Fruit fly (Drosophila melanogaster) whole organism, wandering third instar larva: ENCODE data around the gene Fbxl4.
A peak's percentile ranks its signal among the peaks of the same experiment; 100 is the strongest.

Experiments used
- Abd-B ChIP-seq: fragments of >200 bp; optimal IDR thresholded peaks from 2 replicates; lab custom pipeline; 2017; ENCODE audit warnings: missing biosample characterization, missing genetic modification characterization
- CG32264 ChIP-seq: fragments of 200-800 bp; sonication (Bioruptor generic); optimal IDR thresholded peaks from 2 replicates; lab custom pipeline; 2016; ENCODE audit warnings: missing biosample characterization, missing genetic modification characterization
- CG9705 ChIP-seq: fragments of 200-800 bp; sonication (Bioruptor generic); optimal IDR thresholded peaks from 2 replicates; lab custom pipeline; 2018; ENCODE audit warnings: missing biosample characterization, mild to moderate bottlenecking, missing genetic modification characterization
- CrebA ChIP-seq: fragments of 200-800 bp; sonication (Bioruptor generic); optimal IDR thresholded peaks from 2 replicates; lab custom pipeline; 2016; ENCODE audit warnings: missing biosample characterization, mild to moderate bottlenecking, missing genetic modification characterization, borderline replicate concordance
- Dfd ChIP-seq: fragments of >200 bp; optimal IDR thresholded peaks from 2 replicates; lab custom pipeline; 2017; ENCODE audit warnings: missing biosample characterization, missing genetic modification characterization
- Dif ChIP-seq: fragments of 200-275, 200-300 bp; sonication (Bioruptor generic); optimal IDR thresholded peaks from 2 replicates; lab custom pipeline; 2018; ENCODE audit warnings: missing biosample characterization, missing genetic modification characterization; ENCODE audit not compliant: partially characterized antibody
- GATAd ChIP-seq: sonication (Bioruptor generic); optimal IDR thresholded peaks from 2 replicates; lab custom pipeline; 2016; ENCODE audit warnings: missing biosample characterization, missing genetic modification characterization
- HLH106 ChIP-seq: fragments of 200-800 bp; optimal IDR thresholded peaks from 3 replicates; lab custom pipeline; 2019; ENCODE audit warnings: missing biosample characterization, mild to moderate bottlenecking, missing genetic modification characterization, moderate library complexity
- Hnf4 ChIP-seq: fragments of 200-800 bp; sonication (Bioruptor generic); optimal IDR thresholded peaks from 2 replicates; lab custom pipeline; 2016; ENCODE audit warnings: missing biosample characterization, mild to moderate bottlenecking, missing genetic modification characterization
- Hr78 ChIP-seq: fragments of >200 bp; optimal IDR thresholded peaks from 2 replicates; lab custom pipeline; 2017; ENCODE audit warnings: missing biosample characterization, missing genetic modification characterization
- Hr83 ChIP-seq: fragments of 200-300 bp; sonication (Bioruptor generic); optimal IDR thresholded peaks from 2 replicates; lab custom pipeline; 2016; ENCODE audit warnings: missing biosample characterization, mild to moderate bottlenecking, missing genetic modification characterization, moderate library complexity; ENCODE audit not compliant: poor library complexity, severe bottlenecking
- Jra ChIP-seq: sonication (Bioruptor generic); optimal IDR thresholded peaks from 2 replicates; lab custom pipeline; 2016; ENCODE audit warnings: missing biosample characterization, missing genetic modification characterization
- Mio ChIP-seq: sonication (Bioruptor generic); optimal IDR thresholded peaks from 2 replicates; lab custom pipeline; 2016; ENCODE audit warnings: missing biosample characterization, missing genetic modification characterization
- Myc ChIP-seq: fragments of >200 bp; optimal IDR thresholded peaks from 2 replicates; lab custom pipeline; 2017
- N ChIP-seq: fragments of >200 bp; optimal IDR thresholded peaks from 2 replicates; lab custom pipeline; 2018; ENCODE audit warnings: missing biosample characterization, missing external identifiers, missing genetic modification characterization
- OdsH ChIP-seq: fragments of 200-800 bp; sonication (Bioruptor generic); optimal IDR thresholded peaks from 2 replicates; lab custom pipeline; 2016; ENCODE audit warnings: missing biosample characterization, mild to moderate bottlenecking, missing genetic modification characterization
- Rel ChIP-seq, 2 experiments: fragments of 200-800 bp; sonication (Bioruptor generic) in 1 of 2; optimal IDR thresholded peaks; 2 replicates in 1 of 2; 3 replicates in 1 of 2; lab custom pipeline; 2016 to 2019; ENCODE audit warnings: mild to moderate bottlenecking in 2 of 2, missing biosample characterization in 2 of 2, missing genetic modification characterization in 2 of 2, moderate library complexity in 1 of 2
- Sp1 ChIP-seq: fragments of 200-800 bp; sonication (Bioruptor generic); optimal IDR thresholded peaks from 3 replicates; lab custom pipeline; 2019; ENCODE audit warnings: missing biosample characterization, mild to moderate bottlenecking, missing genetic modification characterization, moderate library complexity
- Vsx2 ChIP-seq: fragments of 200-300, 225-300 bp; sonication (Bioruptor generic); optimal IDR thresholded peaks from 2 replicates; lab custom pipeline; 2018; ENCODE audit warnings: missing biosample characterization, missing genetic modification characterization; ENCODE audit not compliant: partially characterized antibody
- br ChIP-seq: fragments of 200-800 bp; sonication (Bioruptor generic); optimal IDR thresholded peaks from 2 replicates; lab custom pipeline; 2016; ENCODE audit warnings: missing biosample characterization, missing genetic modification characterization
- brk ChIP-seq: fragments of 200-800 bp; sonication (Bioruptor generic); optimal IDR thresholded peaks from 2 replicates; lab custom pipeline; 2016; ENCODE audit warnings: missing biosample characterization, mild to moderate bottlenecking, missing genetic modification characterization
- dl ChIP-seq, 2 experiments: fragments of 175-275, 200-275 bp in 1 of 2; fragments of 200-275 bp in 1 of 2; sonication (Bioruptor generic); optimal IDR thresholded peaks; lab custom pipeline; 2018; ENCODE audit warnings: mild to moderate bottlenecking in 2 of 2, missing biosample characterization in 2 of 2, missing genetic modification characterization in 2 of 2, moderate library complexity in 2 of 2; ENCODE audit not compliant: partially characterized antibody in 2 of 2, insufficient read depth in 1 of 2
- dmrt93B ChIP-seq: fragments of 200-800 bp; sonication (Bioruptor generic); optimal IDR thresholded peaks from 2 replicates; lab custom pipeline; 2018; ENCODE audit warnings: missing biosample characterization, mild to moderate bottlenecking, missing genetic modification characterization
- dsf ChIP-seq: sonication (Bioruptor generic); optimal IDR thresholded peaks from 2 replicates; lab custom pipeline; 2016; ENCODE audit warnings: missing biosample characterization, missing genetic modification characterization, borderline replicate concordance
- ey ChIP-seq: fragments of 200-800 bp; sonication (Bioruptor generic); optimal IDR thresholded peaks from 2 replicates; lab custom pipeline; 2016; ENCODE audit warnings: missing biosample characterization, missing genetic modification characterization
- foxo ChIP-seq, 2 experiments: fragments of 200-800 bp; sonication (Bioruptor generic); optimal IDR thresholded peaks; 2 replicates in 1 of 2; 3 replicates in 1 of 2; lab custom pipeline; 2016 to 2017; ENCODE audit warnings: missing biosample characterization in 2 of 2, missing genetic modification characterization in 2 of 2
- fru ChIP-seq: fragments of 200-800 bp; sonication (Bioruptor generic); optimal IDR thresholded peaks from 3 replicates; lab custom pipeline; 2016; ENCODE audit warnings: missing biosample characterization, mild to moderate bottlenecking, missing genetic modification characterization
- h ChIP-seq: fragments of 200-800 bp; sonication (Bioruptor generic); optimal IDR thresholded peaks from 3 replicates; lab custom pipeline; 2016; ENCODE audit warnings: missing biosample characterization, mild to moderate bottlenecking, missing genetic modification characterization
- jim ChIP-seq: fragments of 175-275, 200-325 bp; sonication (Bioruptor generic); optimal IDR thresholded peaks from 2 replicates; lab custom pipeline; 2016; ENCODE audit warnings: missing biosample characterization, mild to moderate bottlenecking, missing genetic modification characterization
- lola ChIP-seq: fragments of >200 bp; optimal IDR thresholded peaks from 2 replicates; lab custom pipeline; 2017; ENCODE audit warnings: missing biosample characterization, missing genetic modification characterization
- pan ChIP-seq: fragments of >200 bp; optimal IDR thresholded peaks from 2 replicates; lab custom pipeline; 2017
- psq ChIP-seq: fragments of 200-800 bp; sonication (Bioruptor generic); optimal IDR thresholded peaks from 3 replicates; lab custom pipeline; 2017; ENCODE audit warnings: missing biosample characterization, mild to moderate bottlenecking, missing genetic modification characterization, moderate library complexity
- rgr ChIP-seq: fragments of 200-800 bp; sonication (Bioruptor generic); optimal IDR thresholded peaks from 3 replicates; lab custom pipeline; 2016; ENCODE audit warnings: missing biosample characterization, mild to moderate bottlenecking, missing genetic modification characterization
- sage ChIP-seq: fragments of 200-800 bp; sonication (Bioruptor generic); optimal IDR thresholded peaks from 2 replicates; lab custom pipeline; 2016; ENCODE audit warnings: missing biosample characterization, mild to moderate bottlenecking, missing genetic modification characterization
- sv ChIP-seq: fragments of 200-800 bp; sonication (Bioruptor generic); optimal IDR thresholded peaks from 3 replicates; lab custom pipeline; 2016; ENCODE audit warnings: missing biosample characterization, missing genetic modification characterization
- tai ChIP-seq: sonication (Bioruptor generic); optimal IDR thresholded peaks from 2 replicates; lab custom pipeline; 2016; ENCODE audit warnings: missing biosample characterization, missing genetic modification characterization
- usp ChIP-seq: fragments of >200 bp; optimal IDR thresholded peaks from 2 replicates; lab custom pipeline; 2017; ENCODE audit warnings: missing biosample characterization, missing genetic modification characterization
- woc ChIP-seq: sonication (Bioruptor generic); optimal IDR thresholded peaks from 2 replicates; lab custom pipeline; 2016; ENCODE audit warnings: missing biosample characterization, mild to moderate bottlenecking, missing genetic modification characterization

Gene Fbxl4

dm6 chrX:14221995-14222394 lies 15.7 kb downstream of the Fbxl4 start:
- no peak for TF ChIP-seq rgr (GFP tag; lab: Kevin White, UChicago)
- TF ChIP-seq fru (GFP tag; lab: Kevin White, UChicago): no peak
- no peak for TF ChIP-seq psq (GFP tag; lab: Kevin White, UChicago)
- no peak for TF ChIP-seq dl (GFP tag; optimal IDR thresholded peaks at IDR 0.05; lab: Kevin White, UChicago; ENCODE audit: insufficient read depth in 1 of 2, partially characterized antibody in 2 of 2)
- TF ChIP-seq pan (lab: Kevin White, UChicago): no peak
- TF ChIP-seq, all 38 proteins: peak for 0

dm6 chrX:14221182-14221581 lies 16.5 kb downstream of the Fbxl4 start:
- TF ChIP-seq Hr78 (GFP tag; lab: Kevin White, UChicago) (no peak), br (GFP tag; lab: Kevin White, UChicago) (no peak), Myc (no peak), Jra (GFP tag; lab: Kevin White, UChicago) (no peak), Dfd (GFP tag; lab: Kevin White, UChicago) (no peak), sage (GFP tag; lab: Kevin White, UChicago) (no peak), dl (GFP tag; optimal IDR thresholded peaks at IDR 0.05; lab: Kevin White, UChicago; ENCODE audit: insufficient read depth in 1 of 2, partially characterized antibody in 2 of 2) (no peak), Dif (GFP tag; lab: Kevin White, UChicago) (no peak), dsf (GFP tag; lab: Kevin White, UChicago) (no peak), h (GFP tag; lab: Kevin White, UChicago) (no peak), brk (GFP tag; lab: Kevin White, UChicago) (no peak), Rel (GFP tag; optimal IDR thresholded peaks at IDR 0.05; lab: Kevin White, UChicago) (no peak), Rel (tag; optimal IDR thresholded peaks at IDR 0.05; lab: Kevin White, UChicago) (no peak), Mio (GFP tag; lab: Kevin White, UChicago) (no peak), psq (GFP tag; lab: Kevin White, UChicago) (no peak), CG32264 (GFP tag; lab: Kevin White, UChicago) (no peak), pan (lab: Kevin White, UChicago) (no peak), tai (GFP tag; lab: Kevin White, UChicago) (no peak), Hnf4 (GFP tag; lab: Kevin White, UChicago) (no peak), rgr (GFP tag; lab: Kevin White, UChicago) (no peak)
- TF ChIP-seq, all 38 proteins: peak for 0

DNA sequence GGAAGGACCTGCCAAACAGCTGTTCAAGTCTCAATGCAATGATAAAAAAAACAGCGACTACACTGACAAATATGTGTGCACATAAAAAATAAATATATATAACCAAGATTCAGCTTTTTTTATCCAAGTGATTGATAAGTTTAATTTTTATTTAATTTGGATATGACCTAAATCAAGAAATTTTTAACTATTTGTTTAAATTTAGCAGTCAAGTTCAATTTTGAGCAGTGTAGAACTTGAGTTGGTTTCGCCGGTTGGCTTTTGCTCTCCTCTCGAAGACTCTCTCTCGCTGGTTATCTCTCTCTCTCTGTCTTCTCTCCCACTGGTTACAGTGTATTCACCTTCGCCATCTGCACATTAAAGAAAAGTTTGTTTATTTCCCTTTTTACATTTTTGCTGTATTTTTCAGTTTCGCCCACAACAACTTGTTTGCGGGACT lies 19.7 kb downstream of the Fbxl4 start:
- TF ChIP-seq pan (lab: Kevin White, UChicago) (no peak), Sp1 (GFP tag; lab: Kevin White, UChicago) (peak; percentile 98), Dif (GFP tag; lab: Kevin White, UChicago) (peak; percentile 50), sv (GFP tag; lab: Kevin White, UChicago) (peak; percentile 79), Dfd (GFP tag; lab: Kevin White, UChicago) (peak; percentile 94), Hr78 (GFP tag; lab: Kevin White, UChicago) (no peak), Jra (GFP tag; lab: Kevin White, UChicago) (peak; percentile 89), foxo (GFP tag; optimal IDR thresholded peaks at IDR 0.05; lab: Kevin White, UChicago) (peak; percentile 32 to 98), jim (GFP tag; lab: Kevin White, UChicago) (no peak), Hnf4 (GFP tag; lab: Kevin White, UChicago) (peak; percentile 95), rgr (GFP tag; lab: Kevin White, UChicago) (peak; percentile 97), fru (GFP tag; lab: Kevin White, UChicago) (peak; percentile 97), GATAd (GFP tag; lab: Kevin White, UChicago) (peak; percentile 54), tai (GFP tag; lab: Kevin White, UChicago) (no peak), sage (GFP tag; lab: Kevin White, UChicago) (peak; percentile 95), CrebA (GFP tag; lab: Kevin White, UChicago) (peak; percentile 92), lola (GFP tag; lab: Kevin White, UChicago) (no peak), Abd-B (no peak), brk (GFP tag; lab: Kevin White, UChicago) (peak; percentile 92), Vsx2 (GFP tag; lab: Kevin White, UChicago) (no peak), ey (GFP tag; lab: Kevin White, UChicago) (peak; percentile 93), h (GFP tag; lab: Kevin White, UChicago) (peak; percentile 98), Myc (no peak), dsf (GFP tag; lab: Kevin White, UChicago) (peak; percentile 70), dl (GFP tag; optimal IDR thresholded peaks at IDR 0.05; lab: Kevin White, UChicago; ENCODE audit: insufficient read depth in 1 of 2, partially characterized antibody in 2 of 2) (no peak), Rel (GFP tag; optimal IDR thresholded peaks at IDR 0.05; lab: Kevin White, UChicago) (peak; percentile 75), Rel (tag; optimal IDR thresholded peaks at IDR 0.05; lab: Kevin White, UChicago) (peak; percentile 84), psq (GFP tag; lab: Kevin White, UChicago) (peak; percentile 94), CG9705 (GFP tag; lab: Kevin White, UChicago) (peak; percentile 92), br (GFP tag; lab: Kevin White, UChicago) (peak; percentile 94), Hr83 (GFP tag; lab: Kevin White, UChicago) (no peak), HLH106 (tag; lab: Kevin White, UChicago) (peak; percentile 98), usp (GFP tag; lab: Kevin White, UChicago) (no peak), woc (peak; percentile 90), CG32264 (GFP tag; lab: Kevin White, UChicago) (peak; percentile 79), dmrt93B (peak; percentile 93), OdsH (GFP tag; lab: Kevin White, UChicago) (peak; percentile 97), N (GFP tag; lab: Kevin White, UChicago) (no peak), Mio (GFP tag; lab: Kevin White, UChicago) (no peak)
- TF ChIP-seq, all 38 proteins: peak for 25
